Worm (Caenorhabditis elegans) whole organism, L4 larva: Measurements from ENCODE around the gene dmd-4.

Experiments
- F10B5.3 ChIP-seq: sonication (generic microtip); optimal IDR thresholded peaks from 2 replicates; lab custom pipeline; 2016; ENCODE audit warnings: mild to moderate bottlenecking, missing genetic modification characterization, missing compliant biosample characterization
- T20F7.1 ChIP-seq: fragments of 200-800 bp; sonication (Bioruptor generic); optimal IDR thresholded peaks from 2 replicates; lab custom pipeline; 2018; ENCODE audit warnings: mild to moderate bottlenecking, missing genetic modification characterization, missing compliant biosample characterization
- ZK337.2 ChIP-seq: fragments of 200-800 bp; sonication (Bioruptor generic); IDR thresholded peaks from 2 replicates; pipeline ENCODE4 v1.3.6; 2022; ENCODE audit warnings: missing genetic modification reagents, missing genetic modification characterization, missing compliant biosample characterization
- ceh-28 ChIP-seq: fragments of 150-350 bp; optimal IDR thresholded peaks from 2 replicates; lab custom pipeline; 2014; ENCODE audit warnings: missing biosample characterization, missing genetic modification reagents, missing genetic modification characterization
- hif-1 ChIP-seq, 2 experiments: sonication (generic microtip); optimal IDR thresholded peaks; 2 replicates each; lab custom pipeline; 2016 to 2017; ENCODE audit warnings: missing compliant biosample characterization in 2 of 2, missing genetic modification characterization in 2 of 2, missing genetic modification reagents in 2 of 2, missing genotype in 2 of 2, mild to moderate bottlenecking in 1 of 2
- lin-38 ChIP-seq: fragments of 200-800 bp; sonication (Bioruptor generic); IDR thresholded peaks from 2 replicates; pipeline ENCODE4 v1.3.6; 2022; ENCODE audit warnings: missing genetic modification reagents, missing genetic modification characterization, missing compliant biosample characterization
- lir-3 ChIP-seq: sonication (generic microtip); optimal IDR thresholded peaks from 2 replicates; lab custom pipeline; 2016; ENCODE audit warnings: mild to moderate bottlenecking, missing genetic modification characterization, missing compliant biosample characterization
- mdt-29 ChIP-seq: fragments of 200-800 bp; sonication (Bioruptor generic); IDR thresholded peaks from 2 replicates; pipeline ENCODE4 v1.3.6; 2022; ENCODE audit warnings: missing genetic modification reagents, missing genetic modification characterization, missing compliant biosample characterization
- nhr-76 ChIP-seq: fragments of 150-350 bp; optimal IDR thresholded peaks from 2 replicates; lab custom pipeline; 2014; ENCODE audit warnings: missing biosample characterization, missing genetic modification characterization

Gene dmd-4

DNA sequence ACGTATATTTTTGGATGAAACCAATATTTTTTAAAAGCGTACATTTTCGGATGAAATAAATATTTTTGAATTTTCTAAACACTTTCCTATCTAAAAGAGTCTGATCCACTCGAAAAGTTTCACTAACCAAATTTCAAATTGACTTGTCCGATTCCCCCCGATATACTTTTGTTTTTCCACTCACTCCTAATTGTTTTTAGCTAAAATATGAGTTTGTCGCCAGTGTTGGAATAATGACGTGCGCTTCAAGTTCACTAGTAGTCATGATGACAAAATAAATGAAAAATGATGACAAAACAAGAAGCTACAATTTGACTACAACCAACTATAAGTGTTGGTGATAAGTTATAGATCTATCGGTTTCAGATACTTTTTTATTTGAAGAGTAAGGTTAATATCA, 52.9 kb downstream of the dmd-4 start (continued):
- TF ChIP-seq hif-1 (tag; optimal IDR thresholded peaks at IDR 0.05; lab: Kevin White, UChicago) (peak in 1 of 2 experiments; percentile 20), ZK337.2 (GFP tag; lab: Robert Waterston, UW) (no peak), mdt-29 (GFP tag; lab: Robert Waterston, UW) (no peak), lin-38 (GFP tag; lab: Robert Waterston, UW) (0 out of 2 replicates have a peak, but pooled peaks have one; percentile 25), F10B5.3 (tag; lab: Kevin White, UChicago) (no peak), nhr-76 (tag; lab: Kevin White, UChicago) (no peak), lir-3 (tag; lab: Kevin White, UChicago) (no peak), ceh-28 (no peak), T20F7.1 (peak; percentile 38)
